Fruit fly (Drosophila melanogaster): ENCODE measurements around the gene Uba4.

DNA sequence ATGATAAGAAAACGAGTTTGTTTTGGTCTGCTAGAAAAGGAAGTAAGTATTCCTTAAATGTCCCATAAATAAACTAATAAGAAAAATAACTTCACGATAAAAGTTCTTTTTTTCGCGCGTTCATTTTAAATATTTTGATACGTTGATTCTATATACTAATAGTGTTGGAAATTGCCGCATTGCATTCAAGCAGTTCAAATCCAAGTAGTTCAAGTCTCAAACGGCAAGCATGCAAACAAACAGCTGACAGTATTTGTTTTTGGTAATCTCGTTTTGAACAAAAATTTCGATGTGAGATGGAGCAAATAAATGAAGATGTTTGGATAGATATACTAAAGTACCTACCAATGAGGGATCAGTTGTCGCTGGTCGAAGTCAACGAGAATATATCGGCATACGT lies 28.5 kb upstream of the Uba4 start, which contains the start of gene CG13088:
- TF ChIP-seq CG8478 (optimal IDR thresholded peaks at IDR 0.05) (no peak), CTCF (optimal IDR thresholded peaks at IDR 0.05) (peak in 1 of 2 experiments; percentile 10)
